Fruit fly (Drosophila melanogaster) whole organism, embryonic: Measurements from ENCODE around the gene CG6788.
A peak's percentile ranks its signal among the peaks of the same experiment; 100 is the strongest.

Experiments used
- Bdp1 ChIP-seq: fragments of 200-800 bp; sonication (Bioruptor generic); optimal IDR thresholded peaks from 3 replicates; lab custom pipeline; 2016; ENCODE audit warnings: missing biosample characterization, missing genetic modification characterization
- C15 ChIP-seq: fragments of 200-800 bp; sonication (Bioruptor generic); IDR thresholded peaks from 3 replicates; pipeline ENCODE4 v1.3.6; 2022; ENCODE audit warnings: missing biosample characterization, missing genetic modification characterization
- CG10209 ChIP-seq: fragments of 200-800 bp; sonication (Bioruptor generic); optimal IDR thresholded peaks from 3 replicates; lab custom pipeline; 2017; ENCODE audit warnings: missing biosample characterization, mild to moderate bottlenecking, missing genetic modification characterization, missing genetic modification reagents
- CG10654 ChIP-seq: fragments of 200-800 bp; sonication (Bioruptor generic); optimal IDR thresholded peaks from 2 replicates; lab custom pipeline; 2016; ENCODE audit warnings: missing biosample characterization, missing genetic modification characterization
- CG12104 ChIP-seq: fragments of 200-800 bp; sonication (Bioruptor generic); optimal IDR thresholded peaks from 3 replicates; lab custom pipeline; 2016; ENCODE audit warnings: missing biosample characterization, missing genetic modification characterization
- CG14710 ChIP-seq: fragments of 200-800 bp; sonication (Bioruptor generic); optimal IDR thresholded peaks from 3 replicates; lab custom pipeline; 2019; ENCODE audit warnings: missing biosample characterization, mild to moderate bottlenecking, missing genetic modification characterization, moderate library complexity
- CG14860 ChIP-seq: fragments of 200-800 bp; sonication (Bioruptor generic); IDR thresholded peaks from 3 replicates; pipeline ENCODE4 v1.3.6; 2022; ENCODE audit warnings: missing biosample characterization, missing genetic modification characterization; ENCODE audit not compliant: partially characterized antibody
- CG16813 ChIP-seq: fragments of 200-800 bp; sonication (Bioruptor generic); IDR thresholded peaks from 3 replicates; pipeline ENCODE4 v1.3.6; 2022; ENCODE audit warnings: missing biosample characterization, missing genetic modification characterization; ENCODE audit not compliant: partially characterized antibody
- CG17186 ChIP-seq: fragments of 200-800 bp; sonication (Bioruptor generic); optimal IDR thresholded peaks from 3 replicates; lab custom pipeline; 2017; ENCODE audit warnings: missing biosample characterization, missing genetic modification reagents, missing genetic modification characterization
- CG2116 ChIP-seq: fragments of 200-800 bp; sonication (Bioruptor generic); optimal IDR thresholded peaks from 3 replicates; lab custom pipeline; 2018; ENCODE audit warnings: missing biosample characterization, mild to moderate bottlenecking, missing genetic modification characterization
- CG2889 ChIP-seq: fragments of 200-800 bp; sonication (Bioruptor generic); IDR thresholded peaks from 3 replicates; pipeline ENCODE4 v1.3.6; 2022; ENCODE audit warnings: missing biosample characterization, missing genetic modification characterization
- CG30020 ChIP-seq: fragments of 200-800 bp; optimal IDR thresholded peaks from 2 replicates; lab custom pipeline; 2019; ENCODE audit warnings: missing biosample characterization, mild to moderate bottlenecking, missing genetic modification characterization, moderate library complexity
- CG3995 ChIP-seq: fragments of 200-800 bp; sonication (Bioruptor generic); optimal IDR thresholded peaks from 3 replicates; lab custom pipeline; 2016; ENCODE audit warnings: missing biosample characterization, missing genetic modification characterization
- CG43689 ChIP-seq: fragments of 200-800 bp; sonication (Bioruptor generic); IDR thresholded peaks from 2 replicates; pipeline ENCODE4 v1.3.6; 2022; ENCODE audit warnings: missing biosample characterization, missing genetic modification characterization
- CG5180 ChIP-seq: fragments of 200-800 bp; sonication (Bioruptor generic); optimal IDR thresholded peaks from 3 replicates; lab custom pipeline; 2017; ENCODE audit warnings: missing biosample characterization, missing genetic modification characterization, mild to moderate bottlenecking, moderate library complexity, missing genetic modification reagents
- CG7963 ChIP-seq: fragments of 200-800 bp; sonication (Bioruptor generic); IDR thresholded peaks from 3 replicates; pipeline ENCODE4 v1.3.6; 2022; ENCODE audit warnings: missing biosample characterization, missing genetic modification characterization; ENCODE audit not compliant: partially characterized antibody
- CG9817 ChIP-seq: fragments of 200-800 bp; sonication (Bioruptor generic); optimal IDR thresholded peaks from 2 replicates; lab custom pipeline; 2018; ENCODE audit warnings: missing biosample characterization, mild to moderate bottlenecking, missing genetic modification characterization, moderate library complexity
- CHES-1-like ChIP-seq: fragments of 200-800 bp; sonication (Bioruptor generic); optimal IDR thresholded peaks from 2 replicates; lab custom pipeline; 2016; ENCODE audit warnings: missing biosample characterization, missing genetic modification characterization
- Chrac-16 ChIP-seq: fragments of 200-800 bp; sonication (Bioruptor generic); optimal IDR thresholded peaks from 3 replicates; lab custom pipeline; 2016; ENCODE audit warnings: missing biosample characterization, missing genetic modification characterization
- Doc3 ChIP-seq: fragments of 200-800 bp; sonication (Bioruptor generic); IDR thresholded peaks from 3 replicates; pipeline ENCODE4 v1.3.6; 2022; ENCODE audit warnings: missing biosample characterization, missing genetic modification characterization; ENCODE audit not compliant: partially characterized antibody
- E2f2 ChIP-seq: fragments of 200-800 bp; sonication (Bioruptor generic); IDR thresholded peaks from 2 replicates; pipeline ENCODE4 v1.3.6; 2022; ENCODE audit warnings: missing biosample characterization, missing genetic modification characterization
- Fer2 ChIP-seq: fragments of 200-800 bp; sonication (Bioruptor generic); optimal IDR thresholded peaks from 2 replicates; lab custom pipeline; 2018; ENCODE audit warnings: missing biosample characterization, mild to moderate bottlenecking, missing genetic modification characterization, moderate library complexity
- HLH4C ChIP-seq: fragments of 200-800 bp; sonication (Bioruptor generic); IDR thresholded peaks from 3 replicates; pipeline ENCODE4 v1.3.6; 2022; ENCODE audit warnings: missing biosample characterization, missing genetic modification characterization; ENCODE audit not compliant: partially characterized antibody
- MBD-R2 ChIP-seq: fragments of 200-800 bp; sonication (Bioruptor generic); IDR thresholded peaks from 2 replicates; pipeline ENCODE4 v1.3.6; 2022; ENCODE audit warnings: missing biosample characterization, missing genetic modification characterization
- MESR4 ChIP-seq: fragments of 200-800 bp; sonication (Bioruptor generic); optimal IDR thresholded peaks from 2 replicates; lab custom pipeline; 2018; ENCODE audit warnings: missing biosample characterization, mild to moderate bottlenecking, missing genetic modification characterization, moderate library complexity
- Nf-YB ChIP-seq: fragments of 200-800 bp; sonication (Bioruptor generic); optimal IDR thresholded peaks from 3 replicates; lab custom pipeline; 2019; ENCODE audit warnings: missing biosample characterization, mild to moderate bottlenecking, missing genetic modification characterization, moderate library complexity
- Opbp ChIP-seq: fragments of 200-800 bp; sonication (Bioruptor generic); IDR thresholded peaks from 3 replicates; pipeline ENCODE4 v1.3.6; 2022; ENCODE audit warnings: missing biosample characterization, missing genetic modification characterization; ENCODE audit not compliant: partially characterized antibody
- Optix ChIP-seq: fragments of 200-800 bp; sonication (Bioruptor generic); IDR thresholded peaks from 3 replicates; pipeline ENCODE4 v1.3.6; 2022; ENCODE audit warnings: missing biosample characterization, missing genetic modification characterization
- Rfx ChIP-seq: fragments of 200-800 bp; sonication (Bioruptor generic); IDR thresholded peaks from 2 replicates; pipeline ENCODE4 v1.3.6; 2022; ENCODE audit warnings: missing biosample characterization, missing genetic modification characterization
- Six4 ChIP-seq: fragments of 200-800 bp; sonication (Bioruptor generic); optimal IDR thresholded peaks from 2 replicates; lab custom pipeline; 2016; ENCODE audit warnings: missing biosample characterization, missing genetic modification characterization
- ap ChIP-seq: fragments of 200-800 bp; sonication (Bioruptor generic); IDR thresholded peaks from 2 replicates; pipeline ENCODE4 v1.3.6; 2022; ENCODE audit warnings: missing biosample characterization, missing genetic modification characterization
- ato ChIP-seq: fragments of 200-800 bp; sonication (Bioruptor generic); IDR thresholded peaks from 2 replicates; pipeline ENCODE4 v1.3.6; 2022; ENCODE audit warnings: missing biosample characterization, missing genetic modification characterization; ENCODE audit not compliant: partially characterized antibody
- bbx ChIP-seq: fragments of 200-800 bp; sonication (Bioruptor generic); IDR thresholded peaks from 2 replicates; pipeline ENCODE4 v1.3.6; 2022; ENCODE audit warnings: missing biosample characterization, missing genetic modification characterization; ENCODE audit not compliant: partially characterized antibody
- crol ChIP-seq: fragments of 200-800 bp; sonication (Bioruptor generic); IDR thresholded peaks from 2 replicates; pipeline ENCODE4 v1.3.6; 2022; ENCODE audit warnings: missing biosample characterization, missing genetic modification characterization
- gfzf ChIP-seq: fragments of 200-800 bp; sonication (Bioruptor generic); optimal IDR thresholded peaks from 2 replicates; lab custom pipeline; 2016; ENCODE audit warnings: missing biosample characterization, mild to moderate bottlenecking, missing genetic modification characterization, moderate library complexity
- hbn ChIP-seq: fragments of 200-800 bp; sonication (Bioruptor generic); IDR thresholded peaks from 2 replicates; pipeline ENCODE4 v1.3.6; 2022; ENCODE audit warnings: missing biosample characterization, missing genetic modification characterization; ENCODE audit not compliant: partially characterized antibody
- hkb ChIP-seq, 2 experiments: fragments of 200-800 bp in 1 of 2; fragments of >200 bp in 1 of 2; sonication (Bioruptor generic) in 1 of 2; IDR thresholded peaks in 1 of 2; optimal IDR thresholded peaks in 1 of 2; 2 replicates each; pipeline versions ENCODE4 v1.3.6 to Lab custom; 2017 to 2022; ENCODE audit warnings: missing biosample characterization in 1 of 2, missing genetic modification characterization in 1 of 2
- inv ChIP-seq: fragments of 200-800 bp; sonication (Bioruptor generic); IDR thresholded peaks from 2 replicates; pipeline ENCODE4 v1.3.6; 2022; ENCODE audit warnings: missing biosample characterization, missing genetic modification characterization; ENCODE audit not compliant: partially characterized antibody
- lab ChIP-seq: fragments of 200-800 bp; sonication (Bioruptor generic); optimal IDR thresholded peaks from 3 replicates; lab custom pipeline; 2017; ENCODE audit warnings: missing biosample characterization, missing genetic modification characterization, mild to moderate bottlenecking, moderate library complexity, missing genetic modification reagents
- lbe ChIP-seq: fragments of 200-800 bp; sonication (Bioruptor generic); optimal IDR thresholded peaks from 2 replicates; lab custom pipeline; 2016; ENCODE audit warnings: missing biosample characterization, mild to moderate bottlenecking, missing genetic modification characterization
- pita ChIP-seq: fragments of 200-800 bp; sonication (Bioruptor generic); optimal IDR thresholded peaks from 2 replicates; lab custom pipeline; 2017; ENCODE audit warnings: missing biosample characterization, mild to moderate bottlenecking, missing genetic modification characterization
- rib ChIP-seq: fragments of 200-800 bp; sonication (Bioruptor generic); IDR thresholded peaks from 2 replicates; pipeline ENCODE4 v1.3.6; 2022; ENCODE audit warnings: missing biosample characterization, missing genetic modification characterization
- scrt ChIP-seq: fragments of 200-800 bp; sonication (Bioruptor generic); optimal IDR thresholded peaks from 2 replicates; lab custom pipeline; 2018; ENCODE audit warnings: missing biosample characterization, mild to moderate bottlenecking, missing genetic modification characterization, moderate library complexity
- sens ChIP-seq: fragments of 200-800 bp; sonication (Bioruptor generic); peaks from one replicate; lab custom pipeline; 2016; ENCODE audit warnings: missing biosample characterization, missing genetic modification characterization
- slou ChIP-seq: fragments of 200-800 bp; sonication (Bioruptor generic); optimal IDR thresholded peaks from 3 replicates; lab custom pipeline; 2016; ENCODE audit warnings: missing biosample characterization, missing genetic modification characterization
- sna ChIP-seq: fragments of 200-800 bp; sonication (Bioruptor generic); IDR thresholded peaks from 2 replicates; pipeline ENCODE4 v1.3.6; 2022; ENCODE audit warnings: missing biosample characterization, missing genetic modification characterization; ENCODE audit not compliant: partially characterized antibody
- stwl ChIP-seq: fragments of 200-800 bp; sonication (Bioruptor generic); optimal IDR thresholded peaks from 3 replicates; lab custom pipeline; 2018; ENCODE audit warnings: missing biosample characterization, mild to moderate bottlenecking, missing genetic modification characterization, moderate library complexity
- unc-4 ChIP-seq: fragments of 200-800 bp; sonication (Bioruptor generic); IDR thresholded peaks from 2 replicates; pipeline ENCODE4 v1.3.6; 2022; ENCODE audit warnings: missing biosample characterization, missing genetic modification characterization; ENCODE audit not compliant: partially characterized antibody
- vnd ChIP-seq: fragments of 200-800 bp; sonication (Bioruptor generic); IDR thresholded peaks from 3 replicates; pipeline ENCODE4 v1.3.6; 2022; ENCODE audit warnings: missing biosample characterization, missing genetic modification characterization; ENCODE audit not compliant: partially characterized antibody

CG6788 gene

dm6 chrX:17852457-17852856, 35.5 kb upstream of the CG6788 start, which contains the start of gene CG32554 (continued):
- peak; percentile 92 for TF ChIP-seq hbn
- peak; percentile 86 for TF ChIP-seq CG16813 (GFP tag; lab: Robert Waterston, UW)
- peak; percentile 83 for TF ChIP-seq vnd (GFP tag; lab: Robert Waterston, UW)
- peak; percentile 11 for TF ChIP-seq lbe (GFP tag; lab: Kevin White, UChicago)
- peak; percentile 81 for TF ChIP-seq CG14860 (GFP tag; lab: Robert Waterston, UW)
- peak; percentile 88 for TF ChIP-seq sna (GFP tag; lab: Robert Waterston, UW)
- no peak for TF ChIP-seq CG12104 (GFP tag; lab: Kevin White, UChicago)
- no peak for TF ChIP-seq ap (GFP tag; lab: Robert Waterston, UW)
- peak; percentile 55 for TF ChIP-seq sens (GFP tag; lab: Kevin White, UChicago)
- peak; percentile 87 for TF ChIP-seq unc-4 (GFP tag; lab: Robert Waterston, UW)
- TF ChIP-seq HLH4C (GFP tag; lab: Robert Waterston, UW): peak; percentile 88
- TF ChIP-seq CG14710 (tag; lab: Kevin White, UChicago): peak; percentile 39
- TF ChIP-seq Six4 (GFP tag; lab: Kevin White, UChicago): no peak
- TF ChIP-seq gfzf: no peak
- TF ChIP-seq Fer2: no peak
- TF ChIP-seq CG9817 (tag; lab: Kevin White, UChicago): no peak
- TF ChIP-seq CHES-1-like: no peak
- peak; percentile 84 for TF ChIP-seq CG7963 (GFP tag; lab: Robert Waterston, UW)
- TF ChIP-seq CG2889: no peak
- TF ChIP-seq Rfx (GFP tag; lab: Robert Waterston, UW): no peak
- TF ChIP-seq MESR4 (GFP tag; lab: Kevin White, UChicago): peak; percentile 18
- no peak for TF ChIP-seq CG10654 (GFP tag; lab: Kevin White, UChicago)
- no peak for TF ChIP-seq CG10209
- TF ChIP-seq hkb (optimal IDR thresholded peaks at IDR 0.05; lab: Kevin White, UChicago): no peak
- no peak for TF ChIP-seq hkb (GFP tag; IDR thresholded peaks at IDR 0.05; lab: Robert Waterston, UW)
- TF ChIP-seq lab: no peak
- no peak for TF ChIP-seq slou (GFP tag; lab: Kevin White, UChicago)
- TF ChIP-seq Nf-YB: no peak
- peak; percentile 90 for TF ChIP-seq Doc3 (GFP tag; lab: Robert Waterston, UW)
- peak; percentile 88; the same call in 2 of the 3 replicates for TF ChIP-seq Opbp (GFP tag; lab: Robert Waterston, UW)
- TF ChIP-seq rib (GFP tag; lab: Robert Waterston, UW): no peak
- TF ChIP-seq C15 (GFP tag; lab: Robert Waterston, UW): no peak
- peak; percentile 16 for TF ChIP-seq scrt (GFP tag; lab: Kevin White, UChicago)
- TF ChIP-seq CG2116: peak; percentile 47
- peak; percentile 69 for TF ChIP-seq MBD-R2
- no peak for TF ChIP-seq pita (GFP tag; lab: Kevin White, UChicago)
- TF ChIP-seq Chrac-16: no peak
- peak; percentile 5 for TF ChIP-seq stwl (tag; lab: Kevin White, UChicago)
- TF ChIP-seq inv (GFP tag; lab: Robert Waterston, UW): peak; percentile 83
- TF ChIP-seq E2f2 (GFP tag; lab: Robert Waterston, UW): peak; percentile 85
- TF ChIP-seq CG17186: peak; percentile 82
- no peak for TF ChIP-seq Bdp1 (GFP tag; lab: Kevin White, UChicago)
- TF ChIP-seq bbx (GFP tag; lab: Robert Waterston, UW): peak; percentile 91
- peak; percentile 85 for TF ChIP-seq ato (GFP tag; lab: Robert Waterston, UW)
- no peak for TF ChIP-seq CG30020 (tag; lab: Kevin White, UChicago)
- TF ChIP-seq CG43689 (GFP tag; lab: Robert Waterston, UW): no peak
- TF ChIP-seq Optix: no peak
- TF ChIP-seq crol (GFP tag; lab: Robert Waterston, UW): no peak
- no peak for TF ChIP-seq CG5180 (GFP tag; lab: Kevin White, UChicago)
- TF ChIP-seq CG3995: peak; percentile 68
